Worm (Caenorhabditis elegans) whole organism, young adult: ENCODE data around the gene str-134.

Experiments used
- B0019.2 ChIP-seq: fragments of 200-800 bp; sonication (Bioruptor generic); conservative IDR thresholded peaks from 2 replicates; pipeline ENCODE4 v1.3.6; 2022; ENCODE audit warnings: missing genetic modification reagents, missing genetic modification characterization, missing compliant biosample characterization
- C06A6.2 ChIP-seq: fragments of 200-800 bp; sonication (Bioruptor generic); conservative IDR thresholded peaks from 2 replicates; pipeline ENCODE4 v1.3.6; 2022; ENCODE audit warnings: missing genetic modification characterization, missing compliant biosample characterization
- F10E7.11 ChIP-seq: sonication (generic microtip); optimal IDR thresholded peaks from 2 replicates; lab custom pipeline; 2017; ENCODE audit warnings: mild to moderate bottlenecking, missing genetic modification characterization, moderate library complexity, missing compliant biosample characterization
- F23B12.7 ChIP-seq: sonication (generic microtip); optimal IDR thresholded peaks from 2 replicates; lab custom pipeline; 2017; ENCODE audit warnings: missing genetic modification characterization, mild to moderate bottlenecking, missing compliant biosample characterization, antibody characterized with exemption, moderate library complexity; ENCODE audit not compliant: insufficient read depth
- F37B4.10 ChIP-seq: fragments of 200-800 bp; sonication (Bioruptor generic); IDR thresholded peaks from 2 replicates; pipeline ENCODE4 v1.3.6; 2022; ENCODE audit warnings: missing genetic modification characterization, missing compliant biosample characterization
- F55B11.4 ChIP-seq: sonication (generic microtip); optimal IDR thresholded peaks from 2 replicates; lab custom pipeline; 2016; ENCODE audit warnings: missing compliant biosample characterization, missing genetic modification characterization, borderline replicate concordance; ENCODE audit not compliant: insufficient read depth
- F57A8.1 ChIP-seq: fragments of 200-800 bp; sonication (Bioruptor generic); optimal IDR thresholded peaks from 2 replicates; lab custom pipeline; 2018; ENCODE audit warnings: mild to moderate bottlenecking, missing genetic modification characterization, moderate library complexity, missing compliant biosample characterization
- K11D2.4 ChIP-seq: fragments of 200-800 bp; sonication (Bioruptor generic); IDR thresholded peaks from 2 replicates; pipeline ENCODE4 v1.3.6; 2022; ENCODE audit warnings: missing genetic modification reagents, missing genetic modification characterization, missing compliant biosample characterization
- T07F8.4 ChIP-seq: sonication (generic microtip); optimal IDR thresholded peaks from 2 replicates; lab custom pipeline; 2016; ENCODE audit warnings: mild to moderate bottlenecking, missing genetic modification characterization, moderate library complexity, missing compliant biosample characterization
- ama-1 ChIP-seq, 3 experiments: fragments of 150-350 bp in 1 of 3; sonication (generic microtip) in 2 of 3; optimal IDR thresholded peaks; 2 replicates each; lab custom pipeline; 2014 to 2018; ENCODE audit warnings: missing biosample characterization in 2 of 3, missing genetic modification characterization in 2 of 3, missing genetic modification reagents in 2 of 3
- aptf-2 ChIP-seq: fragments of 200-800 bp; sonication (Bioruptor generic); conservative IDR thresholded peaks from 2 replicates; pipeline ENCODE4 v1.3.6; 2022; ENCODE audit warnings: missing genetic modification reagents, missing genetic modification characterization, missing compliant biosample characterization
- atf-7 ChIP-seq: sonication (generic microtip); optimal IDR thresholded peaks from 2 replicates; lab custom pipeline; 2017; ENCODE audit warnings: mild to moderate bottlenecking, missing genetic modification characterization, missing compliant biosample characterization
- athp-1 ChIP-seq: sonication (generic microtip); optimal IDR thresholded peaks from 2 replicates; lab custom pipeline; 2017; ENCODE audit warnings: mild to moderate bottlenecking, missing genetic modification characterization, missing compliant biosample characterization
- attf-3 ChIP-seq: fragments of 200-800 bp; sonication (Bioruptor generic); conservative IDR thresholded peaks from 2 replicates; pipeline ENCODE4 v1.3.6; 2022; ENCODE audit warnings: missing genetic modification reagents, missing genetic modification characterization, missing compliant biosample characterization
- bed-2 ChIP-seq: fragments of 200-800 bp; sonication (Bioruptor generic); IDR thresholded peaks from 2 replicates; pipeline ENCODE4 v1.3.6; 2022; ENCODE audit warnings: missing genetic modification reagents, missing genetic modification characterization, missing compliant biosample characterization
- ceh-58 ChIP-seq: fragments of 200-800 bp; sonication (Bioruptor generic); IDR thresholded peaks from 2 replicates; pipeline ENCODE4 v1.3.6; 2022; ENCODE audit warnings: missing genetic modification characterization, missing compliant biosample characterization
- die-1 ChIP-seq: sonication (generic microtip); optimal IDR thresholded peaks from 2 replicates; lab custom pipeline; 2016; ENCODE audit warnings: missing genotype, mild to moderate bottlenecking, missing genetic modification characterization, missing compliant biosample characterization
- egl-18 ChIP-seq: fragments of 200-800 bp; sonication (Bioruptor generic); IDR thresholded peaks from 2 replicates; pipeline ENCODE4 v1.3.6; 2022; ENCODE audit warnings: missing genetic modification reagents, missing genetic modification characterization, missing compliant biosample characterization
- ekl-4 ChIP-seq: fragments of 200-800 bp; sonication (Bioruptor generic); IDR thresholded peaks from 2 replicates; pipeline ENCODE4 v1.3.6; 2022; ENCODE audit warnings: missing genetic modification reagents, missing genetic modification characterization, missing compliant biosample characterization
- hlh-12 ChIP-seq: sonication (generic microtip); optimal IDR thresholded peaks from 2 replicates; lab custom pipeline; 2016; ENCODE audit warnings: missing genetic modification characterization, missing compliant biosample characterization
- hmg-1.2 ChIP-seq: fragments of 200-800 bp; sonication (Bioruptor generic); IDR thresholded peaks from 2 replicates; pipeline ENCODE4 v1.3.6; 2022; ENCODE audit warnings: missing genetic modification reagents, missing genetic modification characterization, missing compliant biosample characterization
- hmg-20 ChIP-seq: fragments of 200-800 bp; sonication (Bioruptor generic); IDR thresholded peaks from 2 replicates; pipeline ENCODE4 v1.3.6; 2022; ENCODE audit warnings: missing genetic modification reagents, missing genetic modification characterization, missing compliant biosample characterization
- lin-26 ChIP-seq: fragments of 200-800 bp; sonication (Bioruptor generic); IDR thresholded peaks from 2 replicates; pipeline ENCODE4 v1.3.6; 2022; ENCODE audit warnings: missing genetic modification reagents, missing genetic modification characterization, missing compliant biosample characterization
- lin-35 ChIP-seq, 3 experiments: fragments of 150-350 bp in 2 of 3; sonication (generic microtip) in 1 of 3; optimal IDR thresholded peaks; 2 replicates each; lab custom pipeline; 2014 to 2018; ENCODE audit warnings: missing biosample characterization in 3 of 3, missing genetic modification characterization in 3 of 3, missing genetic modification reagents in 3 of 3
- lir-1 ChIP-seq: fragments of 200-800 bp; sonication (Bioruptor generic); conservative IDR thresholded peaks from 2 replicates; pipeline ENCODE4 v1.3.6; 2022; ENCODE audit warnings: missing genetic modification reagents, missing genetic modification characterization, missing compliant biosample characterization
- lsl-1 ChIP-seq: fragments of 200-800 bp; sonication (Bioruptor generic); optimal IDR thresholded peaks from 2 replicates; lab custom pipeline; 2018; ENCODE audit warnings: mild to moderate bottlenecking, missing genetic modification characterization, moderate library complexity, missing compliant biosample characterization
- madf-6 ChIP-seq: fragments of 200-800 bp; sonication (Bioruptor generic); IDR thresholded peaks from 2 replicates; pipeline ENCODE4 v1.3.6; 2022; ENCODE audit warnings: missing genetic modification reagents, missing genetic modification characterization, missing compliant biosample characterization
- nhr-27 ChIP-seq: fragments of 200-800 bp; sonication (Bioruptor generic); optimal IDR thresholded peaks from 2 replicates; lab custom pipeline; 2018; ENCODE audit warnings: mild to moderate bottlenecking, missing genetic modification characterization, moderate library complexity, missing compliant biosample characterization
- repo-1 ChIP-seq: sonication (generic microtip); optimal IDR thresholded peaks from 2 replicates; lab custom pipeline; 2017; ENCODE audit warnings: mild to moderate bottlenecking, missing genetic modification characterization, missing compliant biosample characterization
- rpc-1 ChIP-seq, 2 experiments: fragments of 150-350 bp in 1 of 2; sonication (generic microtip) in 1 of 2; optimal IDR thresholded peaks; 2 replicates each; lab custom pipeline; 2014 to 2018; ENCODE audit warnings: missing biosample characterization in 1 of 2, missing genetic modification characterization in 1 of 2, missing genetic modification reagents in 1 of 2, missing genotype in 1 of 2
- sdz-38 ChIP-seq: sonication (generic microtip); optimal IDR thresholded peaks from 2 replicates; lab custom pipeline; 2016; ENCODE audit warnings: missing genotype, missing genetic modification characterization, missing compliant biosample characterization
- snpc-1.1 ChIP-seq: sonication (generic microtip); optimal IDR thresholded peaks from 2 replicates; lab custom pipeline; 2017; ENCODE audit warnings: missing genetic modification characterization, mild to moderate bottlenecking, missing compliant biosample characterization, antibody characterized with exemption, moderate library complexity, missing genotype, missing genetic modification reagents; ENCODE audit not compliant: insufficient read depth
- sptf-2 ChIP-seq: fragments of 200-800 bp; sonication (Bioruptor generic); optimal IDR thresholded peaks from 2 replicates; lab custom pipeline; 2018; ENCODE audit warnings: mild to moderate bottlenecking, missing genetic modification characterization, missing compliant biosample characterization
- unc-130 ChIP-seq: sonication (generic microtip); optimal IDR thresholded peaks from 2 replicates; lab custom pipeline; 2016; ENCODE audit warnings: missing genetic modification reagents, missing genetic modification characterization, missing compliant biosample characterization
- zfh-2 ChIP-seq: fragments of 200-800 bp; sonication (Bioruptor generic); conservative IDR thresholded peaks from 2 replicates; pipeline ENCODE4 v1.3.6; 2022; ENCODE audit warnings: missing genetic modification reagents, missing genetic modification characterization, missing compliant biosample characterization

The str-134 gene

DNA sequence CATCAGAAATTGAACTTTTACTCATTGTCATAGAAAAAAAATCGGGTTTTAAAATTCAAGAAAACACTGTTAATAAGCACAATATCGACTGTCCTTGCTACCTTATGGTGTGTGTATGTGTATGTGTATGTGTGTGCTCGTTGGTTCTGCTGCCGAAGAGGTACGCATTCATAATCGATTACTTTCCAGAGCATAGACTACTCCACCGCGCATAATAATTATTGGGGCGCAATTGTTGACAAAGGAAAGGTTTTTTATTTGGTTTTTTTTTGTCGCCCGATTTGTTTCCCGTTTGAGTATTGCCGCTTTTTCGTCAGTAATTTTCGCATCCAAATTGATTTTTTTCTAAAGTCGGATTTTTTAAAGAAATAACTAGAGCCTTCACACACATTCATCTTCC lies 17.8 kb downstream of the str-134 start, which contains the start of gene C05E4.15:
Gene C05E4.15, minus strand, starts transcription at position 101 of the 400 bp plus-strand sequence.
- TF ChIP-seq C06A6.2 (GFP tag; lab: Robert Waterston, UW) (no peak), ceh-58 (no peak), rpc-1 (optimal IDR thresholded peaks at IDR 0.05; lab: Kevin White, UChicago) (no peak), rpc-1 (tag; optimal IDR thresholded peaks at IDR 0.05; lab: Kevin White, UChicago) (no peak), nhr-27 (tag; lab: Kevin White, UChicago) (no peak), sdz-38 (no peak), athp-1 (tag; lab: Kevin White, UChicago) (no peak), F57A8.1 (no peak), attf-3 (no peak), lsl-1 (GFP tag; lab: Kevin White, UChicago) (no peak), T07F8.4 (tag; lab: Kevin White, UChicago) (no peak), unc-130 (no peak), madf-6 (GFP tag; lab: Robert Waterston, UW) (no peak), ekl-4 (GFP tag; lab: Robert Waterston, UW) (no peak), F37B4.10 (GFP tag; lab: Robert Waterston, UW) (no peak), F23B12.7 (tag; lab: Kevin White, UChicago) (no peak), sptf-2 (GFP tag; lab: Kevin White, UChicago) (no peak), B0019.2 (GFP tag; lab: Robert Waterston, UW) (no peak), lin-26 (GFP tag; lab: Robert Waterston, UW) (no peak), hlh-12 (no peak), die-1 (tag; lab: Kevin White, UChicago) (no peak)

DNA sequence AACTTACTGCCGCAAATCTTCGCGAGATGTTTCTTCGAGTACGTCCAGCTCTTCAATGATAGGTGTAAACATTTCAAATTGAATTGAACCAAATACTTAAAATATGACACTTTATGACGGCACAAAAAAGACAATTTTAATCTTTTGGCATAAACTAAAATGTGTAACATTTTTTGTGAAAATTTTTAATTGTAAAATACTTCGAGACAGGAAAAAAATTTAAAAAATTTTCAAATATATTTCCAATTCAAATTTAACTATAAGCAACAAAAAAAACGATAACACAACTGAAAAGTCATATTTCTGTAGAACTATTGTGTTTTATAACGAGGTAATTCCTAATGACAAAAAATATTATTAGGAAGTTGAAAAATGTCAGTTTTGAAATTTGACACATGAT lies 18.4 kb downstream of the str-134 start, which contains the start of gene C05E4.12:
Gene C05E4.12, minus strand, starts transcription at position 101 of the 400 bp plus-strand sequence.
- no peak for TF ChIP-seq egl-18
- no peak for TF ChIP-seq hlh-12
- no peak for TF ChIP-seq bed-2
- TF ChIP-seq F10E7.11 (tag; lab: Kevin White, UChicago), result no peak
- TF ChIP-seq snpc-1.1 (tag; lab: Kevin White, UChicago), result no peak
- no peak for TF ChIP-seq ama-1 (optimal IDR thresholded peaks at IDR 0.05; lab: Kevin White, UChicago)
- no peak for TF ChIP-seq ama-1 (GFP tag; optimal IDR thresholded peaks at IDR 0.05; lab: Kevin White, UChicago)
- no peak for TF ChIP-seq F57A8.1

DNA sequence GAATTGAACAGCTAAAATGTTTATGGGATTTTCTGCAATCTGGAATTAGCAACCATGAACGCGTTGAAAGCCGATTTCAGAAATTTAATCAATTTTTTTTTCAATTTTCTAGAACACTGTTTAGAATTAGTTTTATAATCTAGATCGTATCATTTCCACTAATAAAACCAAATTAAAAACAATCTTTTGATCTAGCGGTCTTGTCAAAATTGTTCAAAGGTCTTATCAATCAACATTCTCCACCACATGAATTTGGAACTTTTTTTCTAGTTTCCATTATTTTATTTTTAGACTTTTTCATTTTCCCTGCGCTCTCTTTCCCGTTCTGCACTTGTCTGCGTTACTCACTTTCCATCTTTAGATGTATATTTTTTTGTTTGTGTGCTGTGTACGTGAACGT lies 18.9 kb downstream of the str-134 start, which contains the start of gene srp-2:
Gene srp-2, plus strand, starts transcription at position 301 of the 400 bp plus-strand sequence.
- TF ChIP-seq lin-35 (GFP tag; optimal IDR thresholded peaks at IDR 0.05; lab: Kevin White, UChicago) (no peak), zfh-2 (GFP tag; lab: Robert Waterston, UW) (no peak), aptf-2 (GFP tag; lab: Robert Waterston, UW) (no peak), madf-6 (GFP tag; lab: Robert Waterston, UW) (no peak), lir-1 (no peak), hmg-1.2 (no peak), F55B11.4 (tag; lab: Kevin White, UChicago) (no peak), repo-1 (tag; lab: Kevin White, UChicago) (no peak), K11D2.4 (GFP tag; lab: Robert Waterston, UW) (no peak), atf-7 (no peak), hmg-20 (GFP tag; lab: Robert Waterston, UW) (no peak)
